Worm (Caenorhabditis elegans) whole organism, early embryonic: Measurements from ENCODE around the gene mys-1.

Experiments
- B0310.2 ChIP-seq: sonication (generic microtip); optimal IDR thresholded peaks from 2 replicates; lab custom pipeline; 2016; ENCODE audit warnings: mild to moderate bottlenecking, missing genetic modification characterization, missing compliant biosample characterization
- F13C5.2 ChIP-seq: sonication (generic microtip); optimal IDR thresholded peaks from 2 replicates; lab custom pipeline; 2017; ENCODE audit warnings: mild to moderate bottlenecking, missing genetic modification characterization, inconsistent platforms, missing compliant biosample characterization
- aly-1 ChIP-seq: sonication (generic microtip); optimal IDR thresholded peaks from 2 replicates; lab custom pipeline; 2016; ENCODE audit warnings: missing genetic modification characterization, missing compliant biosample characterization
- ama-1 ChIP-seq: fragments of 150-350 bp; optimal IDR thresholded peaks from 2 replicates; lab custom pipeline; 2014
- ceh-13 ChIP-seq: fragments of 200-800 bp; sonication (Bioruptor generic); optimal IDR thresholded peaks from 2 replicates; lab custom pipeline; 2018; ENCODE audit warnings: mild to moderate bottlenecking, missing genetic modification characterization, missing compliant biosample characterization
- ceh-36 ChIP-seq: sonication (generic microtip); optimal IDR thresholded peaks from 2 replicates; lab custom pipeline; 2016; ENCODE audit warnings: missing genetic modification characterization, inconsistent platforms, missing compliant biosample characterization
- ets-7 ChIP-seq: sonication (generic microtip); optimal IDR thresholded peaks from 2 replicates; lab custom pipeline; 2016; ENCODE audit warnings: missing genotype, missing genetic modification characterization, missing compliant biosample characterization
- flt-1 ChIP-seq: fragments of 200-800 bp; sonication (Bioruptor generic); IDR thresholded peaks from 2 replicates; pipeline ENCODE4 v1.3.6; 2022; ENCODE audit warnings: missing genetic modification characterization, missing compliant biosample characterization
- hmbx-1 ChIP-seq: sonication (generic microtip); optimal IDR thresholded peaks from 2 replicates; lab custom pipeline; 2016; ENCODE audit warnings: mild to moderate bottlenecking, missing genetic modification characterization, missing compliant biosample characterization
- hmg-4 ChIP-seq: fragments of 200-800 bp; sonication (Bioruptor generic); optimal IDR thresholded peaks from 2 replicates; lab custom pipeline; 2018; ENCODE audit warnings: mild to moderate bottlenecking, missing genetic modification characterization, missing compliant biosample characterization
- hnd-1 ChIP-seq: sonication (generic microtip); optimal IDR thresholded peaks from 2 replicates; lab custom pipeline; 2016; ENCODE audit warnings: missing genetic modification characterization, missing compliant biosample characterization
- pes-1 ChIP-seq: fragments of 200-800 bp; sonication (Bioruptor generic); IDR thresholded peaks from 2 replicates; pipeline ENCODE4 v1.3.6; 2022; ENCODE audit warnings: missing genetic modification reagents, missing genetic modification characterization, missing compliant biosample characterization
- scrt-1 ChIP-seq: fragments of 200-800 bp; sonication (Bioruptor generic); IDR thresholded peaks from 2 replicates; pipeline ENCODE4 v1.3.6; 2022; ENCODE audit warnings: missing genetic modification characterization, missing compliant biosample characterization
- sea-1 ChIP-seq: fragments of 200-800 bp; sonication (Bioruptor generic); conservative IDR thresholded peaks from 2 replicates; pipeline ENCODE4 v1.3.6; 2022; ENCODE audit warnings: missing genetic modification characterization, missing compliant biosample characterization
- tbx-11 ChIP-seq: fragments of 200-800 bp; sonication (Bioruptor generic); IDR thresholded peaks from 2 replicates; pipeline ENCODE4 v1.3.6; 2022; ENCODE audit warnings: missing genetic modification characterization, missing compliant biosample characterization
- tbx-37 ChIP-seq: fragments of 200-800 bp; sonication (Bioruptor generic); conservative IDR thresholded peaks from 2 replicates; pipeline ENCODE4 v1.3.6; 2022; ENCODE audit warnings: missing genetic modification reagents, missing genetic modification characterization, missing compliant biosample characterization
- tra-4 ChIP-seq: sonication (generic microtip); optimal IDR thresholded peaks from 2 replicates; lab custom pipeline; 2017; ENCODE audit warnings: missing genetic modification characterization, missing compliant biosample characterization

mys-1 gene

DNA sequence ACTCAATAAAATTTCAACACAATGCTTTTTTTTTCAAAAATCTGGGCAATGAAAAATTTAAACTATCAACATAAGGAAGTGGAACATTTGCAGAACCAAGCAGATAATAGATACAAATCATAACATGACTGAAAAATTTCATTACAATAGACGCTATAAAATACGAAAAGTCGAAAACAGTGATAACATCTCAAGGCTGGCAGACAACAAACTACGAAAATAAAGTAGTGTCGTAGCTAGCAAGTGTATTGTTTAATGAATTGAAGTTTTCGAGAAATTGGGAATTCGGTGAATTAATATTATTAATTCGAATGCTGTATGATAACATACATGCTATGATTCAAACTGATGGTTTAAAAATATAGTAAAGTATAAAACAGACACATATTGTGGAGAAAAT lies 12.3 kb upstream of the mys-1 start:
- TF ChIP-seq flt-1 (GFP tag; lab: Robert Waterston, UW) (no peak), F13C5.2 (tag; lab: Kevin White, UChicago) (no peak), scrt-1 (GFP tag; lab: Robert Waterston, UW) (no peak), pes-1 (no peak), tra-4 (tag; lab: Kevin White, UChicago) (no peak), ceh-13 (GFP tag; lab: Kevin White, UChicago) (no peak), hmg-4 (no peak), ets-7 (tag; lab: Kevin White, UChicago) (no peak), hnd-1 (tag; lab: Kevin White, UChicago) (no peak), aly-1 (tag; lab: Kevin White, UChicago) (no peak), ceh-36 (no peak), hmbx-1 (tag; lab: Kevin White, UChicago) (no peak), tbx-37 (no peak), ama-1 (no peak)

DNA sequence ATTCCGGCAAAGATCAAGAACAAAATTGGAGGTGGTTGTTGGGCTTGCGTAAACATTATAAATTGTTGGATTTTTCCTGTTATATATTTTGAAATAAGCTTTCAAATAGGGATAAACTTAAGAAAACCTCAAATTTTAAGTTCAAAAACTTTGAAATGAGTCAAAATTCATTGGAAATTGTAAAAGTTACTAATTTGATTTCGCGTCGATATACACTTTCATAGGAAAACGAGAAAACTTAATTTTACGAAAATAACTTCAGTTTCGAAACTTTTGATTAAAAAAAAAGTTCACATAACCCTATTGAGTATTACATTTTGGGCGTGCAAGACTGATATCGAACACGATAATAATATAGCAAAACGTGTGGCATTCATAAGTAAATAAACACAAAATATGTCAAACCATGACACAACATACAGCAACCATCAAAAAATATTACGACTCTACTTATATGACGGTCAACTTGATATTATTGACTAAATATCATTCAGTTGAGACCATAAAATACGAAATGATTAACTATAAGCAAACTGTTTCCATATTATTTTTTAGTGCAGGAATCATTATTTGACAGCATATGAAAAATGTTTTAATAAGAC lies 11.8 kb upstream of the mys-1 start:
- TF ChIP-seq tbx-37: no peak
- TF ChIP-seq B0310.2 (tag; lab: Kevin White, UChicago): no peak
- TF ChIP-seq hmg-4: no peak
- TF ChIP-seq tbx-11 (GFP tag; lab: Robert Waterston, UW): no peak
- TF ChIP-seq flt-1 (GFP tag; lab: Robert Waterston, UW): no peak
- no peak for TF ChIP-seq scrt-1 (GFP tag; lab: Robert Waterston, UW)
- no peak for TF ChIP-seq aly-1 (tag; lab: Kevin White, UChicago)
- TF ChIP-seq ceh-36: no peak
- no peak for TF ChIP-seq F13C5.2 (tag; lab: Kevin White, UChicago)
- no peak for TF ChIP-seq pes-1
- TF ChIP-seq ama-1: no peak
- TF ChIP-seq ceh-13 (GFP tag; lab: Kevin White, UChicago): no peak
- no peak for TF ChIP-seq hnd-1 (tag; lab: Kevin White, UChicago)
- TF ChIP-seq tra-4 (tag; lab: Kevin White, UChicago): no peak
- TF ChIP-seq hmbx-1 (tag; lab: Kevin White, UChicago): no peak
- TF ChIP-seq sea-1 (GFP tag; lab: Robert Waterston, UW): no peak

DNA sequence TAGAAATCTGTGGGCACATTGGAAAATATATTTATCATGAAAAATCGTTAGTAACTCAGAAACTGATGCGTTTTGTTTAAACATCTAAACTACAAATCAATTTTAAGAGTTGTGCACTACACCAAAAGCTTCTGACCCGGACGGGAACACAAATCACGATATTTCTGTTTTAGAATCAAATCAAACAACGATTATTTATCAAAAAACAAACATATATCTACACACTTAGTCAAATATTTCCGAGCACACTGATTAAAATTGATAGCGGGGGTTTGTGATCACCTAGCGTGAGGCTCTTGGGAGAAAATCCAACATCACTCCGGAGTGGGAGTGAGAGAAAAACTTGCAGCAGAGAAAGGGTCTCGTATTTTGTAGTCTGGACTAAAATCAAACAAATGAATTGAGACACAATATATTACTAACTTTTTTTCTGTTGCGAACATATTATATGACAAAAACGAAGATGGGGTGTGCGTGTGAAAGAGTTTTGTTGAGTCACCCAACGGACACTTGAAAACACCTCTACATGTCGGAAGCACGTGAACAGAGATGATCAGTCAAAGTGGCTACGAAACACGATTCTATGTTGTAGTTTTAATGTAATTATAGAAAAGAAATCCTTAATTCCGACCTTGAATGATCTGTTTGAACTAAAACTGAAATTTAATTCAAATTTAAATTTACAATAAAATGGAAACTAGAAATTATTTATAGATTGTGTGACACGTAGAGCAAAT lies 11.0 kb upstream of the mys-1 start:
- TF ChIP-seq pes-1 (no peak), tbx-11 (GFP tag; lab: Robert Waterston, UW) (no peak), hmg-4 (no peak), hmbx-1 (tag; lab: Kevin White, UChicago) (no peak), scrt-1 (GFP tag; lab: Robert Waterston, UW) (no peak), ceh-36 (no peak), hnd-1 (tag; lab: Kevin White, UChicago) (no peak), flt-1 (GFP tag; lab: Robert Waterston, UW) (no peak), ets-7 (tag; lab: Kevin White, UChicago) (no peak), sea-1 (GFP tag; lab: Robert Waterston, UW) (no peak), tbx-37 (no peak), aly-1 (tag; lab: Kevin White, UChicago) (no peak), tra-4 (tag; lab: Kevin White, UChicago) (no peak), ceh-13 (GFP tag; lab: Kevin White, UChicago) (no peak)

DNA sequence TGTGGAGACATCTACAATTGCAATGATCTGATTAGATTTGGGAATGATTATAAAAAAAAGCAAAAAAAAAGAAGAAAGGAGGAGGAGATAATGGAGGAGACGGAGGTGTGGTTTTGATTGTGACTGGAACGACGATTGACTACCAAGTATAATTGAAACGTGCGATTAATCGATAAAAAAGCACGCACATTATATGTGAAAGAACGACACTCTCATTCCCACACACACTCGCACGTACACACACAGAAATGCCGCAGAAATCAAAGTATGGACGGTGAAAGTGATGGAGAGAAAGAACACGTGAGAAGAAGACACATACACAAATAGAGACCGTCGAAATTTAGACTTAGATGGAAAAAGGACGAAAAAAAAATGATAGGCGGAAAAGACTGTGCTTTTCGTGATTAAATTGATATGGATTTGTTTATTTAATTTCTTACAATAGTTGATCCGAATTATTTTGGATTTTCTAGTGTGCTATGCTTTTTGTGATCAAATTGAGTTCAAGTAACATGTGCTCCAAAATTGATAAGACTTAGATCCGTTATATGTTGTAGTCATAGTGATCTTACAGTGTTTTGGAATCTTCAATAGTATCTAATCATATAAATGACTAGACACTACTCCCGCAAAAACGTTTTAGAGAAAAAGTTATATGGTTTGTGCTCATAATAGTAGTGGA lies 9.4 kb upstream of the mys-1 start, which contains the start of gene nhr-135:
nhr-135 (minus strand) TSS at position 51 of the 682 bp plus-strand sequence.
- TF ChIP-seq aly-1 (tag; lab: Kevin White, UChicago): no peak
- TF ChIP-seq hmg-4: no peak
- no peak for TF ChIP-seq tra-4 (tag; lab: Kevin White, UChicago)
- TF ChIP-seq ets-7 (tag; lab: Kevin White, UChicago): no peak
- no peak for TF ChIP-seq ceh-36
- TF ChIP-seq ceh-13 (GFP tag; lab: Kevin White, UChicago): no peak
- TF ChIP-seq scrt-1 (GFP tag; lab: Robert Waterston, UW): no peak
- no peak for TF ChIP-seq hmbx-1 (tag; lab: Kevin White, UChicago)
- TF ChIP-seq tbx-37: no peak
- no peak for TF ChIP-seq ama-1
- no peak for TF ChIP-seq F13C5.2 (tag; lab: Kevin White, UChicago)
- TF ChIP-seq flt-1 (GFP tag; lab: Robert Waterston, UW): no peak
- TF ChIP-seq pes-1: no peak
- TF ChIP-seq sea-1 (GFP tag; lab: Robert Waterston, UW): no peak
- no peak for TF ChIP-seq tbx-11 (GFP tag; lab: Robert Waterston, UW)
- TF ChIP-seq B0310.2 (tag; lab: Kevin White, UChicago): no peak
- TF ChIP-seq hnd-1 (tag; lab: Kevin White, UChicago): no peak

DNA sequence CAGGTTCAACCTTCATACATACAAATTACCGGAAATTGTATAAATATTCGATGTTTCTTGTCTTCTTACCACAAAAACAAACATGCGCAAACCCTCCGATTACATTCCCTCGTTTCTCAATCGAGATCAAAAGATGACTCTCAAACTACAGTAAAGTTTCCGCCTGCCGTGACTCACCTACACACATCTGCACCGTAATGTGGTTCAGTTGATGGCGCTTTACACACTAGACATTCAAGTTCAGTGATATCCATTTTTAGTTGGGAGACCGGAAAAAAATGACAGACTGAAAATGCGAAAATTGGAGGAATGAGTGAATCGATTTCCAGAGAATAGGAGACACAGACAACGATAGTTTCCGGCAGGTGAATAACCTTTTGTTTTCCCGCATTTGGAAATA lies 6.8 kb upstream of the mys-1 start, which contains the start of gene nhr-286:
nhr-286 (minus strand) TSS at position 324 of the 400 bp plus-strand sequence.
- TF ChIP-seq scrt-1 (GFP tag; lab: Robert Waterston, UW): no peak
- TF ChIP-seq hnd-1 (tag; lab: Kevin White, UChicago): no peak
- TF ChIP-seq B0310.2 (tag; lab: Kevin White, UChicago): no peak
- no peak for TF ChIP-seq F13C5.2 (tag; lab: Kevin White, UChicago)
- no peak for TF ChIP-seq ceh-36
- TF ChIP-seq tbx-11 (GFP tag; lab: Robert Waterston, UW): no peak

DNA sequence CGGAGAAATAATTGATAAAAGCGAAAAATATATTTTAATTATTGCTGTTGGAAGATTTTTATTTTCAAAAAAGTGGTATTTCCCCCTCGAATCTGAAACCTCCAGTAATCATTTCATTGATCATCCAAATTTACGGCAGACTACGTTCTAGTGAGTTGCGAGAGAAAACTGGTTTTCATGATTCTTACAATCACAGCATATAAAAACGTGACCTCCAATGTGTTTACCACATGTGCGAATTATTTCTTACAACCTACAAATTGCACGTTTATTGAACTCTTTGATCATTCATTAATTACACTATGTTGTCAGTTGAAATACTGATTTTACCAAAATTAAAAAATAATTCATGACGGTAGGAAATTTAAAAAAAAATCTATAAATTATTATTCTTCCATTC lies 4.8 kb upstream of the mys-1 start:
- TF ChIP-seq ets-7 (tag; lab: Kevin White, UChicago) (no peak), tra-4 (tag; lab: Kevin White, UChicago) (no peak), flt-1 (GFP tag; lab: Robert Waterston, UW) (no peak), pes-1 (no peak), scrt-1 (GFP tag; lab: Robert Waterston, UW) (no peak), hnd-1 (tag; lab: Kevin White, UChicago) (no peak), tbx-11 (GFP tag; lab: Robert Waterston, UW) (no peak), ceh-13 (GFP tag; lab: Kevin White, UChicago) (no peak), ceh-36 (no peak)
